Worm (Caenorhabditis elegans): ENCODE data around the gene F53F4.16.

DNA sequence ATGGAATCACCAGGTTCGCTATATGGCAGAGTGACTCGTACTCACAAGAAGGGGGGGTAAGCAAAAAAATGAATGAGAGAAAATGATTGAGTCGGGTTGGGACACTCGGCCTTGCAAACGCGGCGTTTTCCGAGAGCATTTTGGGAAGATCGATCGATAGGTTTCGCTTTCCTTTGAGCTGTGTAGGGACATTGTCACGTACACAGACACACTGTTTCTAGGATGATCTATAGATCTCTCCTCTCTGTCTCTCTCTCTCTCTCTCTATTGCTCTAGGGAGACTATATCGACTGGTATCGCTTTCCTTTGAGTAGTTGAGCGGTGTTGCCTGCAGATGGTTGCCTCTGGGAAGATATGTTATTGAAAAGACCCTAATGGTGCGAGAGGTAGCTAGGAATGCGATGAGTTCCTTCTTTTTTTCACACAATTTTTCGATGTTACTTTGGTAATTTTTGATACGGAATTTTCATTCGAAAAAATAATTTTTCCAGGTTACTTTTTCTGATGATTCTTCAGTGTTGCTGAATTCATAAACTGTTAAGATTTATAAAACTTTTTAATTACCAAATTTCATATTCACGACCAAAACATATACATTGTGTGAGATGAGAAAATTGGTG, 28.2 kb upstream of the F53F4.16 start, which contains the start of gene H37A05.4:
- TF ChIP-seq unc-62 (GFP tag; optimal IDR thresholded peaks at IDR 0.05) (no peak), B0035.1 (tag; optimal IDR thresholded peaks at IDR 0.05) (peak; percentile 66), T07F8.4 (tag; optimal IDR thresholded peaks at IDR 0.05) (no peak), sptf-2 (GFP tag; optimal IDR thresholded peaks at IDR 0.05) (no peak), ama-1 (optimal IDR thresholded peaks at IDR 0.05) (peak; percentile 66), ama-1 (GFP tag; optimal IDR thresholded peaks at IDR 0.05) (peak; percentile 8 to 62), madf-10 (tag; optimal IDR thresholded peaks at IDR 0.05) (peak; percentile 20), hlh-12 (tag; optimal IDR thresholded peaks at IDR 0.05) (no peak), rec-8 (tag; optimal IDR thresholded peaks at IDR 0.05) (no peak), snpc-1.1 (tag; optimal IDR thresholded peaks at IDR 0.05; ENCODE audit: insufficient read depth) (no peak), B0019.2 (GFP tag; conservative IDR thresholded peaks at IDR 0.05) (no peak), pha-4 (tag; optimal IDR thresholded peaks at IDR 0.05) (no peak), lin-54 (GFP tag; optimal IDR thresholded peaks at IDR 0.05) (peak; percentile 8), chd-7 (tag; optimal IDR thresholded peaks at IDR 0.05) (peak; percentile 55)

Measured in whole organism, young adult.